Worm (Caenorhabditis elegans) whole organism, L2 larva: ENCODE results near the gene irld-45.

Source experiments
- lin-13 ChIP-seq: fragments of 150-350 bp; optimal IDR thresholded peaks from 2 replicates; lab custom pipeline; 2014; ENCODE audit warnings: missing biosample characterization, missing genetic modification reagents, missing genetic modification characterization
- nhr-11 ChIP-seq: fragments of 150-350 bp; optimal IDR thresholded peaks from 2 replicates; lab custom pipeline; 2014; ENCODE audit warnings: missing biosample characterization, missing genetic modification characterization
- nhr-25 ChIP-seq: fragments of 150-350 bp; sonication (generic microtip); optimal IDR thresholded peaks from 3 replicates; lab custom pipeline; 2014; ENCODE audit warnings: missing biosample characterization, missing genetic modification characterization
- sem-4 ChIP-seq: fragments of 150-350 bp; optimal IDR thresholded peaks from 2 replicates; lab custom pipeline; 2014; ENCODE audit warnings: missing biosample characterization, missing genetic modification reagents, missing genetic modification characterization
- unc-62 ChIP-seq: fragments of 150-350 bp; optimal IDR thresholded peaks from 2 replicates; lab custom pipeline; 2014; ENCODE audit warnings: missing biosample characterization, missing genetic modification reagents, missing genetic modification characterization
- ztf-11 ChIP-seq: sonication (generic microtip); optimal IDR thresholded peaks from 2 replicates; lab custom pipeline; 2017; ENCODE audit warnings: missing biosample characterization, missing genetic modification characterization

ce11 chrV:1664921-1665320 is 16.8 kb downstream of the irld-45 start, which contains the start of gene K04F1.9:
- TF ChIP-seq unc-62 (GFP tag; lab: Kevin White, UChicago) (no peak), sem-4 (no peak), lin-13 (GFP tag; lab: Kevin White, UChicago) (no peak), nhr-11 (tag; lab: Kevin White, UChicago) (no peak), nhr-25 (tag; lab: Kevin White, UChicago) (no peak), ztf-11 (no peak)
